Worm (Caenorhabditis elegans) whole organism, L4 larva: Measurements from ENCODE around the gene T28D6.6.

Experiments used
- D1046.2 ChIP-seq: fragments of 200-800 bp; sonication (Bioruptor generic); IDR thresholded peaks from 2 replicates; pipeline ENCODE4 v1.3.6; 2022; ENCODE audit warnings: missing genetic modification characterization, missing compliant biosample characterization
- F37D6.2 ChIP-seq: sonication (generic microtip); optimal IDR thresholded peaks from 2 replicates; lab custom pipeline; 2016; ENCODE audit warnings: mild to moderate bottlenecking, missing genetic modification characterization, missing compliant biosample characterization
- T26A8.4 ChIP-seq: fragments of 200-800 bp; sonication (Bioruptor generic); IDR thresholded peaks from 2 replicates; pipeline ENCODE4 v1.3.6; 2022; ENCODE audit warnings: missing genetic modification characterization, missing compliant biosample characterization
- Y48G9A.11 ChIP-seq: fragments of 200-800 bp; sonication (Bioruptor generic); IDR thresholded peaks from 2 replicates; pipeline ENCODE4 v1.3.6; 2022; ENCODE audit warnings: missing genetic modification reagents, missing genetic modification characterization, missing compliant biosample characterization
- ZK546.5 ChIP-seq, 2 experiments: sonication (generic microtip); optimal IDR thresholded peaks; 2 replicates each; lab custom pipeline; 2017; ENCODE audit warnings: missing biosample characterization in 2 of 2, missing genetic modification characterization in 2 of 2
- aha-1 ChIP-seq: fragments of 150-350 bp; peaks from one replicate; lab custom pipeline; 2014; ENCODE audit warnings: missing biosample characterization, missing genetic modification characterization
- attf-4 ChIP-seq: sonication (generic microtip); optimal IDR thresholded peaks from 3 replicates; lab custom pipeline; 2017; ENCODE audit warnings: missing biosample characterization, missing genetic modification characterization
- ceh-20 ChIP-seq: fragments of 200-800 bp; sonication (Bioruptor generic); IDR thresholded peaks from 2 replicates; pipeline ENCODE4 v1.3.6; 2022; ENCODE audit warnings: missing genetic modification reagents, missing genetic modification characterization, missing compliant biosample characterization
- ceh-28 ChIP-seq: fragments of 150-350 bp; optimal IDR thresholded peaks from 2 replicates; lab custom pipeline; 2014; ENCODE audit warnings: missing biosample characterization, missing genetic modification reagents, missing genetic modification characterization
- ceh-44 ChIP-seq: fragments of 200-800 bp; sonication (Bioruptor generic); IDR thresholded peaks from 2 replicates; pipeline ENCODE4 v1.3.6; 2022; ENCODE audit warnings: missing genetic modification reagents, missing genetic modification characterization, missing compliant biosample characterization
- ces-1 ChIP-seq: fragments of 150-350 bp; sonication (generic microtip); optimal IDR thresholded peaks from 4 replicates; lab custom pipeline; 2014; ENCODE audit warnings: missing biosample characterization, missing genetic modification reagents, missing genetic modification characterization
- ctbp-1 ChIP-seq: fragments of 200-800 bp; sonication (Bioruptor generic); IDR thresholded peaks from 2 replicates; pipeline ENCODE4 v1.3.6; 2022; ENCODE audit warnings: missing genetic modification reagents, missing genetic modification characterization, missing compliant biosample characterization
- daf-19 ChIP-seq: fragments of 200-800 bp; sonication (Bioruptor generic); conservative IDR thresholded peaks from 2 replicates; pipeline ENCODE4 v1.3.6; 2022; ENCODE audit warnings: missing genetic modification characterization, missing compliant biosample characterization
- daf-8 ChIP-seq: fragments of 200-800 bp; sonication (Bioruptor generic); IDR thresholded peaks from 2 replicates; pipeline ENCODE4 v1.3.6; 2022; ENCODE audit warnings: missing genetic modification characterization, missing compliant biosample characterization
- dmd-9 ChIP-seq: fragments of 200-800 bp; sonication (Bioruptor generic); IDR thresholded peaks from 2 replicates; pipeline ENCODE4 v1.3.6; 2022; ENCODE audit warnings: missing genetic modification reagents, missing genetic modification characterization, missing compliant biosample characterization
- dve-1 ChIP-seq: sonication (generic microtip); optimal IDR thresholded peaks from 2 replicates; lab custom pipeline; 2017; ENCODE audit warnings: antibody characterized with exemption, mild to moderate bottlenecking, missing genetic modification characterization, missing compliant biosample characterization; ENCODE audit not compliant: insufficient read depth
- fos-1 ChIP-seq: fragments of 150-350 bp; optimal IDR thresholded peaks from 2 replicates; lab custom pipeline; 2014; ENCODE audit warnings: missing biosample characterization, missing genetic modification characterization
- gei-8 ChIP-seq: fragments of 200-800 bp; sonication (Bioruptor generic); optimal IDR thresholded peaks from 2 replicates; lab custom pipeline; 2018; ENCODE audit warnings: mild to moderate bottlenecking, missing genetic modification characterization, missing compliant biosample characterization
- hlh-11 ChIP-seq: fragments of 200-800 bp; sonication (Bioruptor generic); optimal IDR thresholded peaks from 2 replicates; lab custom pipeline; 2018; ENCODE audit warnings: mild to moderate bottlenecking, missing genetic modification characterization, missing compliant biosample characterization
- jun-1 ChIP-seq: fragments of 150-350 bp; optimal IDR thresholded peaks from 2 replicates; lab custom pipeline; 2014; ENCODE audit warnings: missing biosample characterization, missing genetic modification reagents, missing genetic modification characterization
- lin-1 ChIP-seq: fragments of 200-800 bp; sonication (Bioruptor generic); IDR thresholded peaks from 2 replicates; pipeline ENCODE4 v1.3.6; 2022; ENCODE audit warnings: missing genetic modification reagents, missing genetic modification characterization, missing compliant biosample characterization
- lin-13 ChIP-seq: fragments of 150-350 bp; optimal IDR thresholded peaks from 2 replicates; lab custom pipeline; 2014; ENCODE audit warnings: missing biosample characterization, missing genetic modification reagents, missing genetic modification characterization
- lin-15B ChIP-seq: fragments of 150-350 bp; sonication (generic microtip); optimal IDR thresholded peaks from 3 replicates; lab custom pipeline; 2014; ENCODE audit warnings: missing biosample characterization, missing genetic modification characterization
- lin-29 ChIP-seq: fragments of 200-800 bp; sonication (Bioruptor generic); IDR thresholded peaks from 2 replicates; pipeline ENCODE4 v1.3.6; 2022; ENCODE audit warnings: missing genetic modification reagents, missing genetic modification characterization, missing compliant biosample characterization
- nhr-28 ChIP-seq: fragments of 150-350 bp; optimal IDR thresholded peaks from 2 replicates; lab custom pipeline; 2014; ENCODE audit warnings: missing biosample characterization, missing genetic modification characterization
- nhr-41 ChIP-seq: fragments of 200-800 bp; sonication (Bioruptor generic); IDR thresholded peaks from 2 replicates; pipeline ENCODE4 v1.3.6; 2022; ENCODE audit warnings: missing genetic modification reagents, missing genetic modification characterization, missing compliant biosample characterization
- nhr-48 ChIP-seq: sonication (generic microtip); optimal IDR thresholded peaks from 2 replicates; lab custom pipeline; 2016; ENCODE audit warnings: mild to moderate bottlenecking, missing genetic modification characterization, missing compliant biosample characterization
- pqm-1 ChIP-seq: sonication (generic microtip); optimal IDR thresholded peaks from 2 replicates; lab custom pipeline; 2017; ENCODE audit warnings: missing biosample characterization, missing genetic modification characterization
- rbr-2 ChIP-seq: sonication (generic microtip); optimal IDR thresholded peaks from 2 replicates; lab custom pipeline; 2016; ENCODE audit warnings: missing genotype, missing genetic modification characterization, missing compliant biosample characterization
- saeg-2 ChIP-seq: fragments of 200-800 bp; sonication (Bioruptor generic); IDR thresholded peaks from 2 replicates; pipeline ENCODE4 v1.3.6; 2022; ENCODE audit warnings: missing genetic modification reagents, missing genetic modification characterization, missing compliant biosample characterization
- set-16 ChIP-seq: fragments of 200-800 bp; sonication (Bioruptor generic); IDR thresholded peaks from 2 replicates; pipeline ENCODE4 v1.3.6; 2022; ENCODE audit warnings: missing genetic modification reagents, missing genetic modification characterization, missing compliant biosample characterization
- skn-1 ChIP-seq: fragments of 150-350 bp; optimal IDR thresholded peaks from 2 replicates; lab custom pipeline; 2014; ENCODE audit warnings: missing biosample characterization, missing genetic modification characterization
- snpc-4 ChIP-seq: fragments of 150-350 bp; optimal IDR thresholded peaks from 2 replicates; lab custom pipeline; 2014; ENCODE audit warnings: missing biosample characterization, missing genetic modification characterization
- tag-97 ChIP-seq: fragments of 200-800 bp; sonication (Bioruptor generic); IDR thresholded peaks from 2 replicates; pipeline ENCODE4 v1.3.6; 2022; ENCODE audit warnings: missing genetic modification characterization, missing compliant biosample characterization
- tra-1 ChIP-seq: fragments of 200-800 bp; sonication (Bioruptor generic); IDR thresholded peaks from 2 replicates; pipeline ENCODE4 v1.3.6; 2022; ENCODE audit warnings: missing genetic modification reagents, missing genetic modification characterization, missing compliant biosample characterization
- unc-130 ChIP-seq: sonication (generic microtip); optimal IDR thresholded peaks from 2 replicates; lab custom pipeline; 2016; ENCODE audit warnings: missing genetic modification reagents, missing genetic modification characterization, missing compliant biosample characterization
- unc-62 ChIP-seq, 3 experiments: fragments of 150-350 bp in 1 of 3; sonication (generic microtip); optimal IDR thresholded peaks in 2 of 3; peaks in 1 of 3; 1 replicate in 1 of 3; 2 replicates in 2 of 3; lab custom pipeline; 2014 to 2017; ENCODE audit warnings: missing biosample characterization in 3 of 3, missing genetic modification characterization in 3 of 3, missing genetic modification reagents in 3 of 3, missing genotype in 1 of 3
- vab-7 ChIP-seq: fragments of 200-800 bp; sonication (Bioruptor generic); IDR thresholded peaks from 2 replicates; pipeline ENCODE4 v1.3.6; 2022; ENCODE audit warnings: missing genetic modification reagents, missing genetic modification characterization, missing compliant biosample characterization
- ztf-7 ChIP-seq: fragments of 150-350 bp; optimal IDR thresholded peaks from 2 replicates; lab custom pipeline; 2014; ENCODE audit warnings: missing biosample characterization, missing genetic modification characterization

T28D6.6 gene

DNA sequence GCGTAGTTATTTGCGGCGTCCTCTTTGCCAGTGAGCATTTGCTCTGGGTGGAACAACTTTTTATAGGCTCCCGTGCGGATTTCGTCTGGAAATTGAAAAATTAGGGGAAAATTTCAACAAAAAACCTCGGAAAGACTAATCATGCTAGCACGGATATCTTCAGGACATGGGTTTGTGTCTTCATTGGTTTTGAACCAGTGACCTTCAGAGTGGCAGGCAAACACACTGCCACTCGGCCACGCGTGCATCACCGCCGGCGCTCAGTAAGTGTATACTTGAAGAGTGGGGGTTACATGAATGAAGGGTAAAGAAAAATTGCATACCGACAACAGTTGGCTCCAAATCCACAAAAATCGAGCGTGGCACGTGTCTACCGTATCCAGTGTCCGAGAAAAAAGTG is 28.3 kb upstream of the T28D6.6 start (continued):
- 0 out of 2 replicates have a peak, but pooled peaks have one; percentile 52 for TF ChIP-seq Y48G9A.11 (GFP tag; lab: Robert Waterston, UW)
- TF ChIP-seq ztf-7 (tag; lab: Kevin White, UChicago): no peak
- no peak for TF ChIP-seq fos-1 (tag; lab: Kevin White, UChicago)
- TF ChIP-seq unc-130 (GFP tag; lab: Kevin White, UChicago): peak; percentile 54
- TF ChIP-seq attf-4 (tag; lab: Kevin White, UChicago): no peak
- no peak for TF ChIP-seq nhr-28 (tag; lab: Kevin White, UChicago)
- peak; percentile 79; the same call in 1 of the 2 replicates for TF ChIP-seq lin-1 (GFP tag; lab: Robert Waterston, UW)
- TF ChIP-seq snpc-4 (tag; lab: Kevin White, UChicago): no peak
- TF ChIP-seq ctbp-1 (GFP tag; lab: Robert Waterston, UW): 0 out of 2 replicates have a peak, but pooled peaks have one; percentile 54
- 0 out of 2 replicates have a peak, but pooled peaks have one; percentile 64 for TF ChIP-seq tra-1 (GFP tag; lab: Robert Waterston, UW)
- TF ChIP-seq lin-13 (GFP tag; lab: Kevin White, UChicago): peak; percentile 59
- peak; percentile 26 for TF ChIP-seq nhr-48 (tag; lab: Kevin White, UChicago)
- no peak; the same call in 1 of the 2 replicates for TF ChIP-seq saeg-2

DNA sequence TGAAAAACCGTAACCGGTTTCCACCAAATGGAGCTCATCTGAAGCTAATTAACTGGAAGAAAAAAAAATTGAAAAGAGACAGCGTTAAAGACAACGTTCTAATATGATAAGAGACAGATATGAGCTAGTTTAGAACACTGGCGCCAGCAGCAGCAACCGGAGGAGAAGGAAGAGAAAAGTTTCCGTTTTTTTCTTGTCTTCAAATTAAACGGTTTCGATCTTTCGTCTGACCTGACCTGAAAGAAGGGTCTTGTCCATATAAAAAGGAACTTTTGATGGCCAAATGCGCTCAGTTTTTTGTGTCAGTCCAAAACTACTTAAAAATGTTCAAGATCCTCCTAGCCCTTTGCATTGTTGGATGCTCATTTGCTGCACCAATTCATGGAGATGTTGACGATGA is 23.6 kb upstream of the T28D6.6 start, which contains the start of gene T28D6.3:
T28D6.3 (plus strand) TSS at position 301 of the 400 bp plus-strand sequence.
- no peak for TF ChIP-seq ctbp-1 (GFP tag; lab: Robert Waterston, UW)
- TF ChIP-seq T26A8.4 (GFP tag; lab: Robert Waterston, UW): no peak
- TF ChIP-seq hlh-11 (tag; lab: Kevin White, UChicago): no peak
- TF ChIP-seq dmd-9 (GFP tag; lab: Robert Waterston, UW): no peak
- TF ChIP-seq pqm-1 (tag; lab: Kevin White, UChicago): no peak
- TF ChIP-seq tag-97 (GFP tag; lab: Robert Waterston, UW): no peak
- no peak for TF ChIP-seq nhr-41 (GFP tag; lab: Robert Waterston, UW)
- no peak for TF ChIP-seq ZK546.5 (tag; optimal IDR thresholded peaks at IDR 0.05; lab: Kevin White, UChicago)
- TF ChIP-seq D1046.2: no peak
- no peak for TF ChIP-seq ceh-44 (GFP tag; lab: Robert Waterston, UW)

DNA sequence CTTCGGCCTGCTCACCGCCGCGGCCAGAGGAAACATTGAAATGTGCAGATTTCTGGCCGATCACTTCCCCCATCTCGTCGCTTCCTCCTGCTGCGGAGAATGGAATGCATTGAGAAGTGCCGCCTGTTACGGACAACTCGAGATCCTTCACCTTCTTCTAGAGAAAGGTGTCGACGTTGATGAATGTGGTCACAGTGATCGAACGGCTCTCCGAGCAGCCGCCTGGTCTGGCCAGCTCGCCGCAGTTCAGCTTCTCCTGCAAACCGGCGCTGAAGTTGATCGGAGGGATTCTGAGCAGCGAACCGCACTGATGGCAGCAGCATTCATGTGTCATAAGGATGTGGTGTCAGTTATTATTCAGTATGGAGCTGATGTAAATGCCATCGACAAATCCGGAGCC is 20.0 kb upstream of the T28D6.6 start:
- TF ChIP-seq daf-8 (GFP tag; lab: Robert Waterston, UW): no peak
- no peak for TF ChIP-seq skn-1
- no peak for TF ChIP-seq ces-1 (GFP tag; lab: Kevin White, UChicago)
- no peak for TF ChIP-seq snpc-4 (tag; lab: Kevin White, UChicago)
- TF ChIP-seq daf-19 (GFP tag; lab: Robert Waterston, UW): no peak
- no peak for TF ChIP-seq F37D6.2 (tag; lab: Kevin White, UChicago)
- TF ChIP-seq set-16 (GFP tag; lab: Robert Waterston, UW): peak; percentile 87

DNA sequence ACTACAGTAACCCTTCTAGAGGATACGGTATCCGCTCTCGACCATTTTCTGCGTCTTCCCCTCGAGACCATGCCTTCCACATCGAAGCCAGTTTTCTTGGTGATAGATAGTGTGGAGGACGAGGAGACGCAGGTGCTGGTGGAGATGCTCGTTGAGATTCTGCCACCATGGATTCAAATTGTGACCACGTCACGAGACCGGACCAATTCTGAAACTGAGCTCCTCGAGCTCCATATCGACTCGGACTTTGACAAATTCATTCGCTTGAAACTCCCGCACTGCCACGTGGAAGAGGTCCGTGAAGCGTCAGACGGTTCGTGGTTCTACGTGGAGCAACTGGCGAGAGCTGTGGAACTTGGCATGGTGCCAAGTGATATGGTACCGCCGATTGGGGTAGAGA is 18.5 kb upstream of the T28D6.6 start:
- TF ChIP-seq set-16 (GFP tag; lab: Robert Waterston, UW) (peak; percentile 30), lin-29 (no peak), aha-1 (tag; lab: Kevin White, UChicago) (peak; percentile 60), gei-8 (GFP tag; lab: Kevin White, UChicago) (no peak), dve-1 (no peak)

ce11 chrIII:11360156-11360555 is 17.2 kb upstream of the T28D6.6 start, which contains the start of gene T28D6.4:
T28D6.4 (plus strand) TSS chrIII:11360456.
- TF ChIP-seq unc-62 (GFP tag; optimal IDR thresholded peaks at IDR 0.05 in 1 of 2; lab: Kevin White, UChicago) (peak in 1 of 2 experiments; percentile 36), unc-62 (tag; optimal IDR thresholded peaks at IDR 0.05; lab: Kevin White, UChicago) (no peak), rbr-2 (no peak), ceh-20 (GFP tag; lab: Robert Waterston, UW) (no peak), tra-1 (GFP tag; lab: Robert Waterston, UW) (no peak), jun-1 (no peak), lin-15B (tag; lab: Kevin White, UChicago) (no peak), vab-7 (GFP tag; lab: Robert Waterston, UW) (no peak), ceh-28 (tag; lab: Kevin White, UChicago) (no peak)
- TF ChIP-seq, all 104 proteins: peak for 1
